Fruit fly (Drosophila melanogaster) whole organism, pupa: ENCODE data around the gene CG12716.

ENCODE experiments used
- CG10348 ChIP-seq: fragments of 200-800 bp; sonication (Bioruptor generic); IDR thresholded peaks from 2 replicates; pipeline ENCODE4 v1.3.6; 2022; ENCODE audit warnings: missing biosample characterization, missing genetic modification characterization
- CG12605 ChIP-seq: fragments of 200-800 bp; sonication (Bioruptor generic); IDR thresholded peaks from 2 replicates; pipeline ENCODE4 v1.3.6; 2022; ENCODE audit warnings: missing biosample characterization, missing genetic modification characterization
- CG13204 ChIP-seq: fragments of 200-800 bp; sonication (Bioruptor generic); optimal IDR thresholded peaks from 2 replicates; lab custom pipeline; 2018; ENCODE audit warnings: missing biosample characterization, mild to moderate bottlenecking, missing genetic modification characterization, moderate library complexity
- CG14655 ChIP-seq: fragments of 200-800 bp; sonication (Bioruptor generic); optimal IDR thresholded peaks from 3 replicates; lab custom pipeline; 2017; ENCODE audit warnings: mild to moderate bottlenecking, missing biosample characterization, missing genetic modification reagents, missing genetic modification characterization
- CG15710 ChIP-seq: fragments of 200-800 bp; sonication (Bioruptor generic); optimal IDR thresholded peaks from 2 replicates; lab custom pipeline; 2018; ENCODE audit warnings: missing biosample characterization, mild to moderate bottlenecking, missing genetic modification characterization, moderate library complexity
- CG17806 ChIP-seq: fragments of 200-800 bp; sonication (Bioruptor generic); optimal IDR thresholded peaks from 2 replicates; lab custom pipeline; 2018; ENCODE audit warnings: missing biosample characterization, mild to moderate bottlenecking, missing genetic modification characterization, moderate library complexity
- CG32121 ChIP-seq: fragments of 200-800 bp; sonication (Bioruptor generic); IDR thresholded peaks from 2 replicates; pipeline ENCODE4 v1.3.6; 2022; ENCODE audit warnings: missing biosample characterization, missing genetic modification characterization
- CG34367 ChIP-seq: fragments of 200-800 bp; sonication (Bioruptor generic); optimal IDR thresholded peaks from 2 replicates; lab custom pipeline; 2018; ENCODE audit warnings: missing biosample characterization, mild to moderate bottlenecking, missing genetic modification characterization
- CG4496 ChIP-seq: fragments of 200-800 bp; sonication (Bioruptor generic); IDR thresholded peaks from 3 replicates; pipeline ENCODE4 v1.3.6; 2022; ENCODE audit warnings: missing biosample characterization, missing genetic modification characterization
- CG8159 ChIP-seq: fragments of 200-800 bp; sonication (Bioruptor generic); optimal IDR thresholded peaks from 3 replicates; lab custom pipeline; 2018; ENCODE audit warnings: missing biosample characterization, mild to moderate bottlenecking, missing genetic modification characterization, moderate library complexity
- CG8301 ChIP-seq: fragments of 200-800 bp; sonication (Bioruptor generic); optimal IDR thresholded peaks from 2 replicates; lab custom pipeline; 2018; ENCODE audit warnings: missing biosample characterization, mild to moderate bottlenecking, missing genetic modification characterization
- CG9948 ChIP-seq: fragments of 200-800 bp; sonication (Bioruptor generic); optimal IDR thresholded peaks from 2 replicates; lab custom pipeline; 2018; ENCODE audit warnings: missing biosample characterization, mild to moderate bottlenecking, missing genetic modification characterization, moderate library complexity
- D1 ChIP-seq: fragments of 200-800 bp; sonication (Bioruptor generic); optimal IDR thresholded peaks from 2 replicates; lab custom pipeline; 2018; ENCODE audit warnings: missing biosample characterization, mild to moderate bottlenecking, missing genetic modification characterization, moderate library complexity
- EcR ChIP-seq: fragments of 200-800 bp; sonication (Bioruptor generic); optimal IDR thresholded peaks from 3 replicates; lab custom pipeline; 2019; ENCODE audit warnings: missing biosample characterization, missing genetic modification characterization, mild to moderate bottlenecking, moderate library complexity, missing genetic modification reagents
- Ets98B ChIP-seq: fragments of 200-800 bp; sonication (Bioruptor generic); IDR thresholded peaks from 2 replicates; pipeline ENCODE4 v1.3.6; 2022; ENCODE audit warnings: missing biosample characterization, missing genetic modification characterization
- Pif1A ChIP-seq: fragments of 200-800 bp; sonication (Bioruptor generic); optimal IDR thresholded peaks from 3 replicates; lab custom pipeline; 2016; ENCODE audit warnings: missing biosample characterization, missing genetic modification characterization
- Pif1B ChIP-seq: fragments of 200-800 bp; sonication (Bioruptor generic); optimal IDR thresholded peaks from 3 replicates; lab custom pipeline; 2016; ENCODE audit warnings: missing biosample characterization, missing genetic modification characterization
- Snoo ChIP-seq: fragments of 200-800 bp; sonication (Bioruptor generic); optimal IDR thresholded peaks from 3 replicates; lab custom pipeline; 2017; ENCODE audit warnings: missing biosample characterization, mild to moderate bottlenecking, missing genetic modification characterization, inconsistent platforms
- fd96Ca ChIP-seq: fragments of 200-800 bp; sonication (Bioruptor generic); IDR thresholded peaks from 3 replicates; pipeline ENCODE4 v1.3.6; 2022; ENCODE audit warnings: missing biosample characterization, missing genetic modification characterization
- gl ChIP-seq: fragments of 200-800 bp; sonication (Bioruptor generic); optimal IDR thresholded peaks from 2 replicates; lab custom pipeline; 2018; ENCODE audit warnings: missing biosample characterization, mild to moderate bottlenecking, missing genetic modification characterization
- rn ChIP-seq: fragments of 200-800 bp; sonication (Bioruptor generic); IDR thresholded peaks from 2 replicates; pipeline ENCODE4 v1.3.6; 2022; ENCODE audit warnings: missing biosample characterization, missing genetic modification characterization

CG12716 gene

dm6 chrX:12976131-12976530 is at the start of gene CG12716:
Gene CG12716 (minus strand): TSS chrX:12976231.
- no peak for TF ChIP-seq rn (GFP tag; lab: Robert Waterston, UW)
- no peak for TF ChIP-seq gl (tag; lab: Kevin White, UChicago)
- TF ChIP-seq Snoo (tag; lab: Kevin White, UChicago), result no peak
- TF ChIP-seq Pif1A (GFP tag; lab: Kevin White, UChicago), result no peak

- TF ChIP-seq Pif1B (GFP tag; lab: Kevin White, UChicago), result no peak
- TF ChIP-seq Ets98B, result no peak
- no peak for TF ChIP-seq CG8159 (tag; lab: Kevin White, UChicago)
Measured at dm6 chrX:13023777-13024176, 47.7 kb upstream of the CG12716 start.

- TF ChIP-seq rn (GFP tag; lab: Robert Waterston, UW) (no peak), Pif1B (GFP tag; lab: Kevin White, UChicago) (no peak), CG4496 (GFP tag; lab: Robert Waterston, UW) (no peak), CG10348 (no peak), CG15710 (tag; lab: Kevin White, UChicago) (no peak), fd96Ca (GFP tag; lab: Robert Waterston, UW) (no peak), CG8301 (tag; lab: Kevin White, UChicago) (no peak), CG34367 (tag; lab: Kevin White, UChicago) (no peak), CG9948 (tag; lab: Kevin White, UChicago) (no peak), CG8159 (tag; lab: Kevin White, UChicago) (no peak), D1 (tag; lab: Kevin White, UChicago) (no peak), Snoo (tag; lab: Kevin White, UChicago) (no peak), CG14655 (no peak), Pif1A (GFP tag; lab: Kevin White, UChicago) (no peak), CG17806 (tag; lab: Kevin White, UChicago) (no peak), Ets98B (no peak), CG32121 (GFP tag; lab: Robert Waterston, UW) (no peak), CG13204 (no peak)
Measured at dm6 chrX:13021898-13022297, 45.9 kb upstream of the CG12716 start, which contains the start of gene CG2209. Gene CG2209 (plus strand): TSS chrX:13022198.

dm6 chrX:13012289-13012688 is 36.3 kb upstream of the CG12716 start:
- TF ChIP-seq CG4496 (GFP tag; lab: Robert Waterston, UW) (no peak), CG14655 (no peak), rn (GFP tag; lab: Robert Waterston, UW) (no peak), Pif1A (GFP tag; lab: Kevin White, UChicago) (no peak), CG32121 (GFP tag; lab: Robert Waterston, UW) (no peak), CG17806 (tag; lab: Kevin White, UChicago) (no peak), gl (tag; lab: Kevin White, UChicago) (no peak), Ets98B (no peak), CG34367 (tag; lab: Kevin White, UChicago) (no peak), CG10348 (no peak), EcR (GFP tag; lab: Kevin White, UChicago) (no peak), fd96Ca (GFP tag; lab: Robert Waterston, UW) (no peak), CG8159 (tag; lab: Kevin White, UChicago) (no peak), CG12605 (no peak), CG15710 (tag; lab: Kevin White, UChicago) (no peak), CG9948 (tag; lab: Kevin White, UChicago) (no peak), Pif1B (GFP tag; lab: Kevin White, UChicago) (no peak), D1 (tag; lab: Kevin White, UChicago) (no peak), CG8301 (tag; lab: Kevin White, UChicago) (no peak)

- no peak for TF ChIP-seq Pif1A (GFP tag; lab: Kevin White, UChicago)
- no peak for TF ChIP-seq CG9948 (tag; lab: Kevin White, UChicago)
- no peak for TF ChIP-seq CG14655
- no peak for TF ChIP-seq CG12605
- TF ChIP-seq D1 (tag; lab: Kevin White, UChicago), result no peak
- TF ChIP-seq CG4496 (GFP tag; lab: Robert Waterston, UW), result no peak
- TF ChIP-seq Pif1B (GFP tag; lab: Kevin White, UChicago), result no peak
- no peak for TF ChIP-seq CG32121 (GFP tag; lab: Robert Waterston, UW)
- TF ChIP-seq rn (GFP tag; lab: Robert Waterston, UW), result no peak
- no peak for TF ChIP-seq CG8159 (tag; lab: Kevin White, UChicago)
- no peak for TF ChIP-seq CG8301 (tag; lab: Kevin White, UChicago)
- no peak for TF ChIP-seq EcR (GFP tag; lab: Kevin White, UChicago)
- TF ChIP-seq fd96Ca (GFP tag; lab: Robert Waterston, UW), result no peak
- no peak for TF ChIP-seq gl (tag; lab: Kevin White, UChicago)
- TF ChIP-seq Snoo (tag; lab: Kevin White, UChicago), result no peak
- TF ChIP-seq, all 21 proteins: peak for 0
Measured at dm6 chrX:13004779-13005178, 28.7 kb upstream of the CG12716 start, which contains the start of gene CG15719. Gene CG15719 (minus strand): TSS chrX:13004879.

- no peak for TF ChIP-seq Pif1B (GFP tag; lab: Kevin White, UChicago)
- no peak for TF ChIP-seq CG14655
- no peak for TF ChIP-seq CG8301 (tag; lab: Kevin White, UChicago)
- no peak for TF ChIP-seq CG34367 (tag; lab: Kevin White, UChicago)
- TF ChIP-seq rn (GFP tag; lab: Robert Waterston, UW), result no peak
- TF ChIP-seq CG17806 (tag; lab: Kevin White, UChicago), result no peak
- no peak for TF ChIP-seq EcR (GFP tag; lab: Kevin White, UChicago)
- TF ChIP-seq Snoo (tag; lab: Kevin White, UChicago), result no peak
- TF ChIP-seq CG8159 (tag; lab: Kevin White, UChicago), result no peak
- no peak for TF ChIP-seq Pif1A (GFP tag; lab: Kevin White, UChicago)
- TF ChIP-seq CG10348, result no peak
- peak; percentile 71 for TF ChIP-seq CG12605
- no peak for TF ChIP-seq CG9948 (tag; lab: Kevin White, UChicago)
- TF ChIP-seq D1 (tag; lab: Kevin White, UChicago), result no peak
- TF ChIP-seq fd96Ca (GFP tag; lab: Robert Waterston, UW), result 0 out of 3 replicates have a peak, but pooled peaks have one; percentile 20
- TF ChIP-seq Ets98B, result 0 out of 2 replicates have a peak, but pooled peaks have one; percentile 24
- 0 out of 3 replicates have a peak, but pooled peaks have one; percentile 27 for TF ChIP-seq CG4496 (GFP tag; lab: Robert Waterston, UW)
- no peak for TF ChIP-seq CG15710 (tag; lab: Kevin White, UChicago)
- no peak for TF ChIP-seq CG13204
- no peak for TF ChIP-seq gl (tag; lab: Kevin White, UChicago)
- TF ChIP-seq CG32121 (GFP tag; lab: Robert Waterston, UW), result no peak
Measured at dm6 chrX:12988025-12988801, 12.2 kb upstream of the CG12716 start, which contains the start of gene rsh. Gene rsh (plus strand): TSS chrX:12988615.
